Worm (Caenorhabditis elegans): Measurements from ENCODE around the gene T22B2.3.

DNA sequence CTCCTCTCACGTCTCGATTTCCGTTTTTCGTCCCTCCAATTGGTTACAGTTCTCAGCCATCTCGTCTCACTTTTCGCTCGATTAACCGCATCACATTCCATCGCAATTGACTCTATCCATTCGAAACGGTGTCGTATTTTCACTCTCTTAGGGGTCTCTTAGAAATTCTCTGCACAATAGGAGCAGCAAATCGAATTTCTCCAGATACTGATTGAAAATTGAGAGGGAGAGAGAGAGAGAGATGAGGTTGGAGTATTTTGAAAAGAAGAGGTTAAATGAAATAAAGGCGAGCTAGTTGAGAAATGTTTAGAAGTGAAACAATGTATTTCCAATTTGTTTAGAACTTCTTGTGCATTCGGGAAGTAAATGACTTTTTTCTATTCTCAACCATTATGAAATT lies 15.7 kb upstream of the T22B2.3 start:
- TF ChIP-seq nhr-11 (tag; optimal IDR thresholded peaks at IDR 0.05) (no peak), lin-15B (tag; optimal IDR thresholded peaks at IDR 0.05) (no peak), unc-62 (GFP tag; optimal IDR thresholded peaks at IDR 0.05) (no peak), unc-86 (tag; optimal IDR thresholded peaks at IDR 0.05) (no peak), vab-15 (tag; optimal IDR thresholded peaks at IDR 0.05) (no peak)

Data from whole organism, L1 larva.